Worm (Caenorhabditis elegans) whole organism, late embryonic: Measurements from ENCODE around the gene R07A4.4.

ENCODE experiments used
- K09A11.1 ChIP-seq: sonication (generic microtip); optimal IDR thresholded peaks from 2 replicates; lab custom pipeline; 2017; ENCODE audit warnings: antibody characterized with exemption, mild to moderate bottlenecking, missing genetic modification characterization, missing compliant biosample characterization; ENCODE audit not compliant: insufficient read depth
- ama-1 ChIP-seq: fragments of 150-350 bp; optimal IDR thresholded peaks from 2 replicates; lab custom pipeline; 2014
- ceh-45 ChIP-seq: fragments of 200-800 bp; sonication (Bioruptor generic); IDR thresholded peaks from 2 replicates; pipeline ENCODE4 v1.3.6; 2022; ENCODE audit warnings: missing genetic modification reagents, missing genetic modification characterization, missing compliant biosample characterization
- dve-1 ChIP-seq: sonication (generic microtip); optimal IDR thresholded peaks from 2 replicates; lab custom pipeline; 2017; ENCODE audit warnings: antibody characterized with exemption, mild to moderate bottlenecking, missing genetic modification characterization, missing compliant biosample characterization
- ets-4 ChIP-seq: sonication (generic microtip); optimal IDR thresholded peaks from 2 replicates; lab custom pipeline; 2016; ENCODE audit warnings: missing genetic modification characterization, missing compliant biosample characterization
- hlh-13 ChIP-seq: fragments of 200-800 bp; sonication (Bioruptor generic); optimal IDR thresholded peaks from 2 replicates; lab custom pipeline; 2018; ENCODE audit warnings: mild to moderate bottlenecking, missing genetic modification characterization, missing compliant biosample characterization
- hlh-30 ChIP-seq: sonication (generic microtip); optimal IDR thresholded peaks from 2 replicates; lab custom pipeline; 2017; ENCODE audit warnings: antibody characterized with exemption, missing genetic modification characterization, missing compliant biosample characterization; ENCODE audit not compliant: insufficient read depth
- lim-6 ChIP-seq: sonication (generic microtip); optimal IDR thresholded peaks from 2 replicates; lab custom pipeline; 2016; ENCODE audit warnings: missing genetic modification characterization, missing compliant biosample characterization
- pha-4 ChIP-seq: fragments of 150-350 bp; optimal IDR thresholded peaks from 2 replicates; lab custom pipeline; 2018; ENCODE audit warnings: missing biosample characterization, missing genetic modification reagents, missing genetic modification characterization
- pqm-1 ChIP-seq: sonication (generic microtip); optimal IDR thresholded peaks from 2 replicates; lab custom pipeline; 2016; ENCODE audit warnings: missing genetic modification characterization, missing compliant biosample characterization
- pros-1 ChIP-seq: fragments of 150-350 bp; optimal IDR thresholded peaks from 2 replicates; lab custom pipeline; 2014; ENCODE audit warnings: missing biosample characterization, missing genetic modification reagents, missing genetic modification characterization
- tbx-7 ChIP-seq: sonication (generic microtip); optimal IDR thresholded peaks from 2 replicates; lab custom pipeline; 2016; ENCODE audit warnings: missing genotype, missing genetic modification characterization, missing compliant biosample characterization

ce11 chrX:10787203-10787602 lies 29.7 kb upstream of the R07A4.4 start, which contains the start of gene ttr-14:
- TF ChIP-seq dve-1 (tag; lab: Kevin White, UChicago) (no peak), ceh-45 (GFP tag; lab: Robert Waterston, UW) (no peak), pha-4 (tag; lab: Kevin White, UChicago) (no peak), K09A11.1 (tag; lab: Kevin White, UChicago) (no peak), hlh-30 (tag; lab: Kevin White, UChicago) (no peak), lim-6 (tag; lab: Kevin White, UChicago) (no peak), pros-1 (tag; lab: Kevin White, UChicago) (no peak), pqm-1 (no peak), hlh-13 (GFP tag; lab: Kevin White, UChicago) (no peak), ama-1 (lab: Kevin White, UChicago) (no peak), tbx-7 (tag; lab: Kevin White, UChicago) (no peak), ets-4 (tag; lab: Kevin White, UChicago) (no peak)
